Fruit fly (Drosophila melanogaster) whole organism, pupa: ENCODE data around the gene CG13700.

ENCODE experiments used
- CG10348 ChIP-seq: fragments of 200-800 bp; sonication (Bioruptor generic); IDR thresholded peaks from 2 replicates; pipeline ENCODE4 v1.3.6; 2022; ENCODE audit warnings: missing biosample characterization, missing genetic modification characterization
- CG12605 ChIP-seq: fragments of 200-800 bp; sonication (Bioruptor generic); IDR thresholded peaks from 2 replicates; pipeline ENCODE4 v1.3.6; 2022; ENCODE audit warnings: missing biosample characterization, missing genetic modification characterization
- CG13204 ChIP-seq: fragments of 200-800 bp; sonication (Bioruptor generic); optimal IDR thresholded peaks from 2 replicates; lab custom pipeline; 2018; ENCODE audit warnings: missing biosample characterization, mild to moderate bottlenecking, missing genetic modification characterization, moderate library complexity
- CG14655 ChIP-seq: fragments of 200-800 bp; sonication (Bioruptor generic); optimal IDR thresholded peaks from 3 replicates; lab custom pipeline; 2017; ENCODE audit warnings: mild to moderate bottlenecking, missing biosample characterization, missing genetic modification reagents, missing genetic modification characterization
- CG15710 ChIP-seq: fragments of 200-800 bp; sonication (Bioruptor generic); optimal IDR thresholded peaks from 2 replicates; lab custom pipeline; 2018; ENCODE audit warnings: missing biosample characterization, mild to moderate bottlenecking, missing genetic modification characterization, moderate library complexity
- CG17806 ChIP-seq: fragments of 200-800 bp; sonication (Bioruptor generic); optimal IDR thresholded peaks from 2 replicates; lab custom pipeline; 2018; ENCODE audit warnings: missing biosample characterization, mild to moderate bottlenecking, missing genetic modification characterization, moderate library complexity
- CG32121 ChIP-seq: fragments of 200-800 bp; sonication (Bioruptor generic); IDR thresholded peaks from 2 replicates; pipeline ENCODE4 v1.3.6; 2022; ENCODE audit warnings: missing biosample characterization, missing genetic modification characterization
- CG34367 ChIP-seq: fragments of 200-800 bp; sonication (Bioruptor generic); optimal IDR thresholded peaks from 2 replicates; lab custom pipeline; 2018; ENCODE audit warnings: missing biosample characterization, mild to moderate bottlenecking, missing genetic modification characterization
- CG4496 ChIP-seq: fragments of 200-800 bp; sonication (Bioruptor generic); IDR thresholded peaks from 3 replicates; pipeline ENCODE4 v1.3.6; 2022; ENCODE audit warnings: missing biosample characterization, missing genetic modification characterization
- CG8159 ChIP-seq: fragments of 200-800 bp; sonication (Bioruptor generic); optimal IDR thresholded peaks from 3 replicates; lab custom pipeline; 2018; ENCODE audit warnings: missing biosample characterization, mild to moderate bottlenecking, missing genetic modification characterization, moderate library complexity
- CG8301 ChIP-seq: fragments of 200-800 bp; sonication (Bioruptor generic); optimal IDR thresholded peaks from 2 replicates; lab custom pipeline; 2018; ENCODE audit warnings: missing biosample characterization, mild to moderate bottlenecking, missing genetic modification characterization
- CG9948 ChIP-seq: fragments of 200-800 bp; sonication (Bioruptor generic); optimal IDR thresholded peaks from 2 replicates; lab custom pipeline; 2018; ENCODE audit warnings: missing biosample characterization, mild to moderate bottlenecking, missing genetic modification characterization, moderate library complexity
- D1 ChIP-seq: fragments of 200-800 bp; sonication (Bioruptor generic); optimal IDR thresholded peaks from 2 replicates; lab custom pipeline; 2018; ENCODE audit warnings: missing biosample characterization, mild to moderate bottlenecking, missing genetic modification characterization, moderate library complexity
- EcR ChIP-seq: fragments of 200-800 bp; sonication (Bioruptor generic); optimal IDR thresholded peaks from 3 replicates; lab custom pipeline; 2019; ENCODE audit warnings: missing biosample characterization, missing genetic modification characterization, mild to moderate bottlenecking, moderate library complexity, missing genetic modification reagents
- Ets98B ChIP-seq: fragments of 200-800 bp; sonication (Bioruptor generic); IDR thresholded peaks from 2 replicates; pipeline ENCODE4 v1.3.6; 2022; ENCODE audit warnings: missing biosample characterization, missing genetic modification characterization
- Pif1A ChIP-seq: fragments of 200-800 bp; sonication (Bioruptor generic); optimal IDR thresholded peaks from 3 replicates; lab custom pipeline; 2016; ENCODE audit warnings: missing biosample characterization, missing genetic modification characterization
- Pif1B ChIP-seq: fragments of 200-800 bp; sonication (Bioruptor generic); optimal IDR thresholded peaks from 3 replicates; lab custom pipeline; 2016; ENCODE audit warnings: missing biosample characterization, missing genetic modification characterization
- Snoo ChIP-seq: fragments of 200-800 bp; sonication (Bioruptor generic); optimal IDR thresholded peaks from 3 replicates; lab custom pipeline; 2017; ENCODE audit warnings: missing biosample characterization, mild to moderate bottlenecking, missing genetic modification characterization, inconsistent platforms
- fd96Ca ChIP-seq: fragments of 200-800 bp; sonication (Bioruptor generic); IDR thresholded peaks from 3 replicates; pipeline ENCODE4 v1.3.6; 2022; ENCODE audit warnings: missing biosample characterization, missing genetic modification characterization
- gl ChIP-seq: fragments of 200-800 bp; sonication (Bioruptor generic); optimal IDR thresholded peaks from 2 replicates; lab custom pipeline; 2018; ENCODE audit warnings: missing biosample characterization, mild to moderate bottlenecking, missing genetic modification characterization
- rn ChIP-seq: fragments of 200-800 bp; sonication (Bioruptor generic); IDR thresholded peaks from 2 replicates; pipeline ENCODE4 v1.3.6; 2022; ENCODE audit warnings: missing biosample characterization, missing genetic modification characterization

CG13700 gene

DNA sequence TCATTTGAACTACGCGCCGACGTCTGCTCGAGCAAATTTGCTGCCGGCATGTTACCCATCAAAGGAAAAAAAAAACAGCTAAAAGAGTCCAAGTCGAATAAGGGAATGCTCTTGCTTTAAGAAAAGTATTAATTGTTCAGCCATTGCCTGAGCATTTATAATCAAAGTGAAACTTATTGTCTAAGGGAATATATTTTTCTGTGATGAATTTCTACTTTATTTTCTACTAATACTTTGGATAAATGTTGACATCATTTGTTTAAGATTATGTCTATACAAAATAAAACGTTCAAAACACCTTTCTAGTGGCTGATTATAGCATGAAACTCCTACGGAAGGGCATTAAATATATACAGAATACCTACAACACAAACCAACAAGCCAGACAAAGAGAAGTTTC lies 33.2 kb upstream of the CG13700 start:
- TF ChIP-seq CG10348 (GFP tag; lab: Robert Waterston, UW) (no peak), CG12605 (GFP tag; lab: Robert Waterston, UW) (no peak), D1 (tag; lab: Kevin White, UChicago) (no peak), fd96Ca (GFP tag; lab: Robert Waterston, UW) (no peak), CG32121 (GFP tag; lab: Robert Waterston, UW) (no peak), CG34367 (tag; lab: Kevin White, UChicago) (no peak), CG8301 (tag; lab: Kevin White, UChicago) (no peak), CG8159 (peak; percentile 29), CG14655 (GFP tag; lab: Kevin White, UChicago) (no peak), rn (GFP tag; lab: Robert Waterston, UW) (no peak), CG15710 (tag; lab: Kevin White, UChicago) (peak; percentile 14), CG17806 (tag; lab: Kevin White, UChicago) (no peak), CG9948 (peak; percentile 3), Pif1B (GFP tag; lab: Kevin White, UChicago) (no peak), gl (tag; lab: Kevin White, UChicago) (no peak), Snoo (no peak), CG4496 (GFP tag; lab: Robert Waterston, UW) (no peak), Ets98B (GFP tag; lab: Robert Waterston, UW) (no peak), CG13204 (GFP tag; lab: Kevin White, UChicago) (no peak), Pif1A (GFP tag; lab: Kevin White, UChicago) (no peak)

DNA sequence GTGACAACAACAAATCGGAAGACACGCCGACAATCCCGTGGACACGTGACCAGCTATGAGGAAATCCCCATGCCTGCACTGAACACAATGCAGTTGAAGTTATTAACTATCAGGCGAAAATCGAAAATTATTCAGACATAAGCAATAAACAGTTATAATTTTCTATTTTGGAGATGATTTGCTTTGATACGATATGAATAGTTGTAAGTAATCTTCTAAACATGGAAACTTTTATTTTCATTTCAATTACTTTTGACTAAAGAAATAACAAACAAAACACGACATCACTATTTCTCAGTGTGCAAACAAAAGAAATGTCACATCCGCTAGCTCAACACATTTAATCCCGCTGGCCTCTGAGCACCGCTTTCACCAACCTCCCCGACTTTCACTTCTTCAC lies 28.0 kb upstream of the CG13700 start:
- TF ChIP-seq CG17806 (tag; lab: Kevin White, UChicago) (no peak), Snoo (no peak), CG8159 (no peak), fd96Ca (GFP tag; lab: Robert Waterston, UW) (no peak), EcR (GFP tag; lab: Kevin White, UChicago) (no peak), Pif1A (GFP tag; lab: Kevin White, UChicago) (no peak), CG34367 (tag; lab: Kevin White, UChicago) (no peak), CG10348 (GFP tag; lab: Robert Waterston, UW) (no peak), CG14655 (GFP tag; lab: Kevin White, UChicago) (no peak), Pif1B (GFP tag; lab: Kevin White, UChicago) (no peak)

DNA sequence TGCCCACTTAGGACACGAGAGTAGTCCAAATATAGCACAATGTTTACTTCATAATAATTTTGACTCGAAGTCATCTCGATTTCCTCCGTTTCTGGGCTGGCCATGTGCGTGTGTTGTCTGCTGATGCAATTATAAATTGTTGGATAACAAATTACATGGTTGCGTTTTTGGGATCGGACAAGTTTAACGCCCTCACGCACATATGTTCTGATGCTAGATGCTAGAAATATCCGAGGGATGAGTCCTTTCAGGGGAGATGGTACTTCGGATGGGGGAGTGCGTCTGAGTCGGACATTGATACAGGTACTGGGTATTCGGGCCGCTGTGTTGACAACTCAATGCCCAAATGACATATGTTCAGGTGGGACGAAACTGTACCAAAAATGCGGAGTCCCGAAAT lies 15.0 kb upstream of the CG13700 start:
- TF ChIP-seq rn (GFP tag; lab: Robert Waterston, UW), result no peak
- no peak for TF ChIP-seq Pif1A (GFP tag; lab: Kevin White, UChicago)
- TF ChIP-seq CG14655 (GFP tag; lab: Kevin White, UChicago), result no peak
- no peak for TF ChIP-seq CG17806 (tag; lab: Kevin White, UChicago)
- no peak for TF ChIP-seq CG15710 (tag; lab: Kevin White, UChicago)
- TF ChIP-seq CG4496 (GFP tag; lab: Robert Waterston, UW), result no peak
- TF ChIP-seq CG32121 (GFP tag; lab: Robert Waterston, UW), result no peak
- TF ChIP-seq Ets98B (GFP tag; lab: Robert Waterston, UW), result no peak
- no peak for TF ChIP-seq CG12605 (GFP tag; lab: Robert Waterston, UW)
- TF ChIP-seq CG8301 (tag; lab: Kevin White, UChicago), result no peak
- TF ChIP-seq CG10348 (GFP tag; lab: Robert Waterston, UW), result no peak
- no peak for TF ChIP-seq CG34367 (tag; lab: Kevin White, UChicago)
- no peak for TF ChIP-seq D1 (tag; lab: Kevin White, UChicago)
- TF ChIP-seq, all 21 proteins: peak for 0

DNA sequence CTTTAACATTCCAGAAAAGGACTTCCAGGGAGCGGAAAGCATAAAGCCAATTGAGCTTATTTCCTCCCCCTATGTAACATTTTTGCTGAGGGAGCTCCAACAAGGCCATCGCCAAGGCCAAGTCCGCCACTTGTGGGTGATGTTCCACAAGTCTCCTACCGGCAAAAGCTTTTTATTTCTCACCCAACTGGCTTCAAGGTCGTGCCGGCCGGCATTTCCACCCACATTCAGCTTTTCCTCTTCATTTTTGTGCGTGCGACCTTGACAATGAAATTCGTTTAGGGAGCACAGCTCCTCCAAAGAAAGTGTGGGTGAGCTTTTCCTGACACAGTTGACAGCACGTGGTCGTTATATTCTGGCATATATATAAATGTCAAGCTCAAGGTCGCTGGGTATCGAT lies 4.7 kb upstream of the CG13700 start:
- no peak for TF ChIP-seq Ets98B (GFP tag; lab: Robert Waterston, UW)
- no peak for TF ChIP-seq CG34367 (tag; lab: Kevin White, UChicago)
- no peak for TF ChIP-seq CG8159

dm6 chr3L:18304367-18305003 lies 3.4 kb upstream of the CG13700 start, which contains the start of gene grim:
Gene grim, minus strand, starts transcription at chr3L:18304417.
- TF ChIP-seq CG34367 (tag; lab: Kevin White, UChicago), result no peak
- TF ChIP-seq CG32121 (GFP tag; lab: Robert Waterston, UW), result no peak
- TF ChIP-seq CG4496 (GFP tag; lab: Robert Waterston, UW), result no peak
- no peak for TF ChIP-seq rn (GFP tag; lab: Robert Waterston, UW)
- no peak for TF ChIP-seq CG8159
- no peak for TF ChIP-seq CG12605 (GFP tag; lab: Robert Waterston, UW)
- no peak for TF ChIP-seq CG9948
- no peak for TF ChIP-seq CG15710 (tag; lab: Kevin White, UChicago)
- no peak for TF ChIP-seq fd96Ca (GFP tag; lab: Robert Waterston, UW)
- TF ChIP-seq CG8301 (tag; lab: Kevin White, UChicago), result no peak

DNA sequence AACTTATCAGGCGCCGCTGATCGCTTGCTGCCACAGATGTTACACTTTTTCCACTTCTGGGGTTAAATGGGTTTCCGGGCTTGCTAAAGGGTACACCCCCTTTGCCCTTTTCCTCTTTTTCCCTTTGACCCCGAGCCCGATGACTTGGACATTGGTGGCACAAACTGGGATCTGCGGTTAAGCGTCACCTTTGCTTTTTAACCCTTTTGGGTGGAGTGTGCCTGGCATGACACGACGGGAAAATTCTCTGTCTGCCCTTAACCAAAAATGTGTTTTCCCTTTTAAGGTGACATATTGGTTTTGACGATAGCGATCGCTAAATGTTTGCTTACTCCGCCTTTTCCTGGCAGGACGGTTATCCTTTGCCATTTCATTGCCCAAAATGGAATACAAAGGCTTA lies 961 bp upstream of the CG13700 start:
- TF ChIP-seq CG10348 (GFP tag; lab: Robert Waterston, UW) (no peak), rn (GFP tag; lab: Robert Waterston, UW) (no peak), CG12605 (GFP tag; lab: Robert Waterston, UW) (no peak)
